Fruit fly (Drosophila melanogaster): ENCODE data around the gene mtgo.

The mtgo gene

DNA sequence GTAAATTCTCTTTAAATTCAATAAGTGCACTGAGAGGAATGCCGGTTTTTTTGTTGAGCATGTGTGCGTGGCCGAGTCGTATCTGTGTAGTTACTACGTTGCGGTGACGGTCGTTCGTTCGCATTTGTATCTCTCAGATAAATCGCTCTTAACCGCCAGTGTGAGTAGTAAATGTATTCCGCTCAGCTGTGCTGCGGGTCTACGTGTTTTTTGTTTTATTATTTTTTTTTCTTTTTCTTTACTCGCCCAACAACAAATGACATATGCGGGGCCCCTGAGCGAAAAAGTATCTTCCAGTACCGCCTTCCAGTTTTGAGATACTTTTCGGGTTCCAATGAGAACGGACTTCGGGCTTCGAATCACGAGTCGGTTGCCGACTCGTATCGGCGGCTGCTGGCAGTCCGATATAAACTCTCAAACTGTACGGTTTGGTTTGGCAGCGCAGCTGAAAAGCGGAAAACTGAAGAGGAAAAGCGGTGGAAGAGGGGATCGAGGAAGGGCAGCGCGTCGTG, 56.8 kb downstream of the mtgo start (continued):
- peak; percentile 92 for TF ChIP-seq lbe (GFP tag; optimal IDR thresholded peaks at IDR 0.05)
- TF ChIP-seq Adf1 (GFP tag; IDR thresholded peaks at IDR 0.05) = peak; percentile 81
- no peak for TF ChIP-seq CG15479 (GFP tag; optimal IDR thresholded peaks at IDR 0.05)
- TF ChIP-seq Six4 (GFP tag; optimal IDR thresholded peaks at IDR 0.05) = no peak
- TF ChIP-seq CG7271 (tag; optimal IDR thresholded peaks at IDR 0.05) = no peak
- no peak; the same call in 1 of the 2 replicates for TF ChIP-seq CG14441 (GFP tag; IDR thresholded peaks at IDR 0.05)
- no peak for TF ChIP-seq wek (GFP tag; optimal IDR thresholded peaks at IDR 0.05)
- TF ChIP-seq CG1832 (GFP tag; optimal IDR thresholded peaks at IDR 0.05) = no peak
- TF ChIP-seq Ptx1 (GFP tag; IDR thresholded peaks at IDR 0.05) = no peak
- TF ChIP-seq eve (GFP tag; optimal IDR thresholded peaks at IDR 0.05) = no peak
- TF ChIP-seq Awh (GFP tag; IDR thresholded peaks at IDR 0.05) = peak; percentile 51; the same call in 1 of the 2 replicates
- no peak for TF ChIP-seq HLHmδ (GFP tag; optimal IDR thresholded peaks at IDR 0.05)
- peak; percentile 45 for TF ChIP-seq CG17568 (GFP tag; optimal IDR thresholded peaks at IDR 0.05)
- peak in 1 of 2 experiments; percentile 12 for TF ChIP-seq Hr78 (GFP tag; optimal IDR thresholded peaks at IDR 0.05)
- TF ChIP-seq B-H2 (GFP tag; optimal IDR thresholded peaks at IDR 0.05) = peak; percentile 26
- no peak for TF ChIP-seq CTCF (GFP tag; optimal IDR thresholded peaks at IDR 0.05)
- no peak for TF ChIP-seq Doc3 (GFP tag; IDR thresholded peaks at IDR 0.05; ENCODE audit: partially characterized antibody)
- peak; percentile 44; the same call in 1 of the 2 replicates for TF ChIP-seq CG13287 (GFP tag; IDR thresholded peaks at IDR 0.05; ENCODE audit: partially characterized antibody)
- TF ChIP-seq abd-A (tag; optimal IDR thresholded peaks at IDR 0.05) = peak; percentile 91
- peak; percentile 74 for TF ChIP-seq CG10543 (GFP tag; optimal IDR thresholded peaks at IDR 0.05)
- TF ChIP-seq seq (GFP tag; IDR thresholded peaks at IDR 0.05) = 0 out of 2 replicates have a peak, but pooled peaks have one; percentile 41
- peak; percentile 99 for TF ChIP-seq nom (GFP tag; optimal IDR thresholded peaks at IDR 0.05)
- TF ChIP-seq CG34376 (GFP tag; optimal IDR thresholded peaks at IDR 0.05) = peak; percentile 79
- TF ChIP-seq lmd (GFP tag; IDR thresholded peaks at IDR 0.05) = no peak
- TF ChIP-seq Elba2 (GFP tag; optimal IDR thresholded peaks at IDR 0.05) = no peak
- peak; percentile 51 for TF ChIP-seq CG17829 (tag; optimal IDR thresholded peaks at IDR 0.05)
- TF ChIP-seq dati (GFP tag; IDR thresholded peaks at IDR 0.05) = no peak
- TF ChIP-seq hkb (optimal IDR thresholded peaks at IDR 0.05) = no peak
- TF ChIP-seq hkb (GFP tag; IDR thresholded peaks at IDR 0.05) = 0 out of 2 replicates have a peak, but pooled peaks have one; percentile 16
- no peak for TF ChIP-seq esg (GFP tag; conservative IDR thresholded peaks at IDR 0.05)
- TF ChIP-seq CG16813 (GFP tag; IDR thresholded peaks at IDR 0.05; ENCODE audit: partially characterized antibody) = no peak; the same call in 1 of the 3 replicates
- no peak for TF ChIP-seq CG17385 (GFP tag; optimal IDR thresholded peaks at IDR 0.05)
- TF ChIP-seq CG18011 (GFP tag; optimal IDR thresholded peaks at IDR 0.05) = no peak
- TF ChIP-seq CG13894 (tag; optimal IDR thresholded peaks at IDR 0.05) = peak; percentile 71
- no peak for TF ChIP-seq CG7372 (GFP tag; IDR thresholded peaks at IDR 0.05)
- TF ChIP-seq dm (GFP tag; optimal IDR thresholded peaks at IDR 0.05) = no peak
- TF ChIP-seq danr (GFP tag; IDR thresholded peaks at IDR 0.05) = no peak
- TF ChIP-seq tio (GFP tag; optimal IDR thresholded peaks at IDR 0.05) = no peak
- TF ChIP-seq fu2 (GFP tag; optimal IDR thresholded peaks at IDR 0.05) = no peak
- TF ChIP-seq CG4820 (GFP tag; optimal IDR thresholded peaks at IDR 0.05) = no peak
- TF ChIP-seq TFAM (GFP tag; optimal IDR thresholded peaks at IDR 0.05) = no peak
- TF ChIP-seq CG1233 (GFP tag; optimal IDR thresholded peaks at IDR 0.05) = peak; percentile 6
- TF ChIP-seq az2 (GFP tag; optimal IDR thresholded peaks at IDR 0.05) = no peak
- TF ChIP-seq unpg (GFP tag; optimal IDR thresholded peaks at IDR 0.05) = peak; percentile 8
- no peak for TF ChIP-seq phol (tag; optimal IDR thresholded peaks at IDR 0.05)
- TF ChIP-seq maf-S (GFP tag; optimal IDR thresholded peaks at IDR 0.05) = no peak
- TF ChIP-seq CG32532 (GFP tag; IDR thresholded peaks at IDR 0.05) = no peak
- TF ChIP-seq tin (GFP tag; optimal IDR thresholded peaks at IDR 0.05) = no peak
- TF ChIP-seq HLH4C (GFP tag; IDR thresholded peaks at IDR 0.05; ENCODE audit: partially characterized antibody) = no peak
- TF ChIP-seq hth (optimal IDR thresholded peaks at IDR 0.05) = no peak
- TF ChIP-seq CG9437 (GFP tag; optimal IDR thresholded peaks at IDR 0.05) = no peak

All from whole organism, embryonic.